Fruit fly (Drosophila melanogaster) whole organism, embryonic: ENCODE data around the gene mRpS31.

Experiments
- CG10147 ChIP-seq: fragments of 200-800 bp; sonication (Bioruptor generic); optimal IDR thresholded peaks from 2 replicates; lab custom pipeline; 2019; ENCODE audit warnings: missing biosample characterization, mild to moderate bottlenecking, missing genetic modification characterization, moderate library complexity
- CG10366 ChIP-seq: fragments of 200-800 bp; sonication (Bioruptor generic); IDR thresholded peaks from 2 replicates; pipeline ENCODE4 v1.3.6; 2022; ENCODE audit warnings: missing biosample characterization, missing genetic modification characterization
- CG11504 ChIP-seq: fragments of 200-800 bp; sonication (Bioruptor generic); optimal IDR thresholded peaks from 3 replicates; lab custom pipeline; 2019; ENCODE audit warnings: missing biosample characterization, mild to moderate bottlenecking, missing genetic modification characterization, moderate library complexity
- CG12391 ChIP-seq: fragments of 200-800 bp; sonication (Bioruptor generic); optimal IDR thresholded peaks from 3 replicates; lab custom pipeline; 2018; ENCODE audit warnings: missing biosample characterization, mild to moderate bottlenecking, missing genetic modification characterization, moderate library complexity
- CG12744 ChIP-seq: fragments of 200-800 bp; sonication (Bioruptor generic); optimal IDR thresholded peaks from 2 replicates; lab custom pipeline; 2016; ENCODE audit warnings: missing biosample characterization, missing genetic modification characterization
- CG15269 ChIP-seq: fragments of 200-800 bp; sonication (Bioruptor generic); optimal IDR thresholded peaks from 2 replicates; lab custom pipeline; 2018; ENCODE audit warnings: missing biosample characterization, mild to moderate bottlenecking, missing genetic modification characterization, moderate library complexity
- CG2116 ChIP-seq: fragments of 200-800 bp; sonication (Bioruptor generic); optimal IDR thresholded peaks from 3 replicates; lab custom pipeline; 2018; ENCODE audit warnings: missing biosample characterization, mild to moderate bottlenecking, missing genetic modification characterization
- CG3407 ChIP-seq: fragments of 200-800 bp; sonication (Bioruptor generic); optimal IDR thresholded peaks from 2 replicates; lab custom pipeline; 2018; ENCODE audit warnings: missing biosample characterization, mild to moderate bottlenecking, missing genetic modification characterization
- CG3726 ChIP-seq: fragments of 200-800 bp; sonication (Bioruptor generic); IDR thresholded peaks from 3 replicates; pipeline ENCODE4, ENCODE4 v1.3.6; 2022; ENCODE audit warnings: missing biosample characterization, missing genetic modification characterization
- CG42726 ChIP-seq: fragments of 200-800 bp; sonication (Bioruptor generic); IDR thresholded peaks from 2 replicates; pipeline ENCODE4 v1.3.6; 2022; ENCODE audit warnings: missing biosample characterization, missing genetic modification characterization; ENCODE audit not compliant: partially characterized antibody
- CG4328 ChIP-seq: fragments of 200-800 bp; sonication (Bioruptor generic); optimal IDR thresholded peaks from 3 replicates; lab custom pipeline; 2017; ENCODE audit warnings: missing biosample characterization, missing genetic modification reagents, missing genetic modification characterization
- CG4854 ChIP-seq: fragments of 200-800 bp; sonication (Bioruptor generic); optimal IDR thresholded peaks from 2 replicates; lab custom pipeline; 2016; ENCODE audit warnings: missing biosample characterization, missing genetic modification characterization, inconsistent platforms
- CG6254 ChIP-seq: fragments of 200-800 bp; sonication (Bioruptor generic); optimal IDR thresholded peaks from 3 replicates; lab custom pipeline; 2017; ENCODE audit warnings: mild to moderate bottlenecking, missing biosample characterization, missing genetic modification reagents, missing genetic modification characterization
- CG7357 ChIP-seq: fragments of 200-800 bp; sonication (Bioruptor generic); IDR thresholded peaks from 3 replicates; pipeline ENCODE4 v1.3.6; 2022; ENCODE audit warnings: missing biosample characterization, missing genetic modification characterization
- CG7987 ChIP-seq: fragments of 200-800 bp; sonication (Bioruptor generic); optimal IDR thresholded peaks from 2 replicates; lab custom pipeline; 2018; ENCODE audit warnings: missing biosample characterization, mild to moderate bottlenecking, missing genetic modification characterization, moderate library complexity
- CG8765 ChIP-seq: fragments of 200-800 bp; sonication (Bioruptor generic); IDR thresholded peaks from 2 replicates; pipeline ENCODE4 v1.3.6; 2022; ENCODE audit warnings: missing biosample characterization, missing genetic modification characterization
- CkIIα-i1 ChIP-seq: fragments of 200-800 bp; sonication (Bioruptor generic); IDR thresholded peaks from 2 replicates; pipeline ENCODE4 v1.3.6; 2022; ENCODE audit warnings: missing biosample characterization, missing genetic modification characterization
- Doc3 ChIP-seq: fragments of 200-800 bp; sonication (Bioruptor generic); IDR thresholded peaks from 3 replicates; pipeline ENCODE4 v1.3.6; 2022; ENCODE audit warnings: missing biosample characterization, missing genetic modification characterization; ENCODE audit not compliant: partially characterized antibody
- Dp ChIP-seq: fragments of 200-800 bp; sonication (Bioruptor generic); optimal IDR thresholded peaks from 2 replicates; lab custom pipeline; 2018; ENCODE audit warnings: missing biosample characterization, mild to moderate bottlenecking, missing genetic modification characterization, moderate library complexity
- Elba2 ChIP-seq: fragments of 200-800 bp; sonication (Bioruptor generic); optimal IDR thresholded peaks from 3 replicates; lab custom pipeline; 2016; ENCODE audit warnings: missing biosample characterization, missing genetic modification characterization
- Gsc ChIP-seq: fragments of 200-800 bp; sonication (Bioruptor generic); IDR thresholded peaks from 2 replicates; pipeline ENCODE4 v1.3.6; 2022; ENCODE audit warnings: missing biosample characterization, missing genetic modification characterization
- Gug ChIP-seq: fragments of 200-800 bp; sonication (Bioruptor generic); IDR thresholded peaks from 4 replicates; pipeline ENCODE4 v1.3.6; 2022; ENCODE audit warnings: missing biosample characterization, missing genetic modification characterization
- Hand ChIP-seq: fragments of 200-800 bp; sonication (Bioruptor generic); optimal IDR thresholded peaks from 2 replicates; lab custom pipeline; 2017; ENCODE audit warnings: mild to moderate bottlenecking, missing biosample characterization, missing genetic modification reagents, missing genetic modification characterization
- Hmx ChIP-seq: fragments of 200-800 bp; sonication (Bioruptor generic); optimal IDR thresholded peaks from 2 replicates; lab custom pipeline; 2016; ENCODE audit warnings: missing biosample characterization, missing genetic modification characterization
- Hr78 ChIP-seq, 2 experiments: fragments of 200-800 bp in 1 of 2; fragments of >200 bp in 1 of 2; sonication (Bioruptor generic) in 1 of 2; optimal IDR thresholded peaks; 2 replicates each; lab custom pipeline; 2017 to 2019; ENCODE audit warnings: missing biosample characterization in 2 of 2, missing genetic modification characterization in 2 of 2, mild to moderate bottlenecking in 1 of 2, moderate library complexity in 1 of 2
- Sox100B ChIP-seq: fragments of 200-800 bp; sonication (Bioruptor generic); optimal IDR thresholded peaks from 3 replicates; lab custom pipeline; 2018; ENCODE audit warnings: missing biosample characterization, mild to moderate bottlenecking, missing genetic modification characterization
- ab ChIP-seq: fragments of 200-800 bp; sonication (Bioruptor generic); optimal IDR thresholded peaks from 2 replicates; lab custom pipeline; 2016; ENCODE audit warnings: missing biosample characterization, missing genetic modification characterization
- amos ChIP-seq: fragments of 200-800 bp; sonication (Bioruptor generic); IDR thresholded peaks from 2 replicates; pipeline ENCODE4 v1.3.6; 2022; ENCODE audit warnings: missing biosample characterization, missing genetic modification characterization; ENCODE audit not compliant: partially characterized antibody
- bab2 ChIP-seq: fragments of 200-800 bp; sonication (Bioruptor generic); optimal IDR thresholded peaks from 2 replicates; lab custom pipeline; 2016; ENCODE audit warnings: missing biosample characterization, missing genetic modification characterization
- bowl ChIP-seq: fragments of 200-800 bp; sonication (Bioruptor generic); IDR thresholded peaks from 2 replicates; pipeline ENCODE4 v1.3.6; 2022; ENCODE audit warnings: missing biosample characterization, missing genetic modification characterization
- chm ChIP-seq: fragments of 200-800 bp; sonication (Bioruptor generic); IDR thresholded peaks from 2 replicates; pipeline ENCODE4 v1.3.6; 2022; ENCODE audit warnings: missing biosample characterization, missing genetic modification characterization
- cwo ChIP-seq: fragments of 200-800 bp; sonication (Bioruptor generic); optimal IDR thresholded peaks from 3 replicates; lab custom pipeline; 2017; ENCODE audit warnings: missing biosample characterization, missing genetic modification characterization, mild to moderate bottlenecking, moderate library complexity, missing genetic modification reagents
- dati ChIP-seq: fragments of 200-800 bp; sonication (Bioruptor generic); IDR thresholded peaks from 2 replicates; pipeline ENCODE4 v1.3.6; 2022; ENCODE audit warnings: missing biosample characterization, missing genetic modification characterization
- gt ChIP-seq: fragments of 200-800 bp; sonication (Bioruptor generic); IDR thresholded peaks from 2 replicates; pipeline ENCODE4 v1.3.6; 2022; ENCODE audit warnings: missing biosample characterization, missing genetic modification characterization
- hb ChIP-seq: fragments of 200-800 bp; sonication (Bioruptor generic); IDR thresholded peaks from 3 replicates; pipeline ENCODE4 v1.3.6; 2022; ENCODE audit warnings: missing biosample characterization, missing genetic modification characterization; ENCODE audit not compliant: partially characterized antibody
- her ChIP-seq: fragments of 200-800 bp; sonication (Bioruptor generic); optimal IDR thresholded peaks from 2 replicates; lab custom pipeline; 2016; ENCODE audit warnings: missing biosample characterization, missing genetic modification characterization
- jumu ChIP-seq: fragments of 200-800 bp; sonication (Bioruptor generic); optimal IDR thresholded peaks from 3 replicates; lab custom pipeline; 2016; ENCODE audit warnings: missing biosample characterization, missing genetic modification characterization
- kni ChIP-seq: fragments of 200-800 bp; sonication (Bioruptor generic); optimal IDR thresholded peaks from 3 replicates; lab custom pipeline; 2017; ENCODE audit warnings: mild to moderate bottlenecking, missing biosample characterization, missing genetic modification reagents, missing genetic modification characterization
- lov ChIP-seq, 2 experiments: fragments of 200-800 bp in 1 of 2; fragments of >200 bp in 1 of 2; sonication (Bioruptor generic) in 1 of 2; IDR thresholded peaks in 1 of 2; optimal IDR thresholded peaks in 1 of 2; 2 replicates in 1 of 2; 3 replicates in 1 of 2; pipeline versions ENCODE4 v1.3.6 to Lab custom; 2017 to 2022; ENCODE audit warnings: missing biosample characterization in 1 of 2, missing genetic modification characterization in 1 of 2
- nerfin-2 ChIP-seq: fragments of 200-800 bp; sonication (Bioruptor generic); IDR thresholded peaks from 2 replicates; pipeline ENCODE4 v1.3.6; 2022; ENCODE audit warnings: missing biosample characterization, missing genetic modification characterization; ENCODE audit not compliant: partially characterized antibody
- oc ChIP-seq: fragments of 200-800 bp; sonication (Bioruptor generic); optimal IDR thresholded peaks from 2 replicates; lab custom pipeline; 2018; ENCODE audit warnings: missing biosample characterization, mild to moderate bottlenecking, missing genetic modification characterization, moderate library complexity
- pfk ChIP-seq: fragments of 200-800 bp; sonication (Bioruptor generic); optimal IDR thresholded peaks from 2 replicates; lab custom pipeline; 2018; ENCODE audit warnings: missing biosample characterization, mild to moderate bottlenecking, missing genetic modification characterization, moderate library complexity
- run ChIP-seq: fragments of 200-800 bp; sonication (Bioruptor generic); optimal IDR thresholded peaks from 3 replicates; lab custom pipeline; 2018; ENCODE audit warnings: missing biosample characterization, mild to moderate bottlenecking, missing genetic modification characterization
- scrt ChIP-seq: fragments of 200-800 bp; sonication (Bioruptor generic); optimal IDR thresholded peaks from 2 replicates; lab custom pipeline; 2018; ENCODE audit warnings: missing biosample characterization, mild to moderate bottlenecking, missing genetic modification characterization, moderate library complexity
- sens ChIP-seq: fragments of 200-800 bp; sonication (Bioruptor generic); peaks from one replicate; lab custom pipeline; 2016; ENCODE audit warnings: missing biosample characterization, missing genetic modification characterization
- sna ChIP-seq: fragments of 200-800 bp; sonication (Bioruptor generic); IDR thresholded peaks from 2 replicates; pipeline ENCODE4 v1.3.6; 2022; ENCODE audit warnings: missing biosample characterization, missing genetic modification characterization; ENCODE audit not compliant: partially characterized antibody
- tll ChIP-seq, 2 experiments: fragments of 200-800 bp in 1 of 2; fragments of >200 bp in 1 of 2; sonication (Bioruptor generic) in 1 of 2; optimal IDR thresholded peaks; 2 replicates each; lab custom pipeline; 2017 to 2019; ENCODE audit warnings: missing biosample characterization in 2 of 2, missing genetic modification characterization in 2 of 2, mild to moderate bottlenecking in 1 of 2, moderate library complexity in 1 of 2

mRpS31 gene

DNA sequence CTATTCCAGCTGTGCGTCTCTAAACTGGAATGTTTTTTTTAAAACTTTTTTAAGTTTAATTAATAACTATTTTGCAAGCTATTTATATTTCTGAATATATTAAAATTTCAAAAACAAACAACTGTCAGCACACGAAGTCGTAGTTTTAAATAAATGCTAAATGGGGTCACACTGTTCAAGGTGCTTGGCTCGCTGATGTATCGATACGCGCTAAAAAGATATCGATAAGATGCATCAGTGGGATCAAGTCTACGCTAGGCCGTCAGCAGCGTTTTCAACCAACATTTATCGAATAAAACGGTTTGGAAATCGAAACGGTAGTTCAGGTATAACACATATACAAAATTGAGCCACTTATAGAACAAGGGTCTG lies 45.9 kb downstream of the mRpS31 start, which contains the start of gene Diap1 (continued):
- no peak for TF ChIP-seq kni (GFP tag; lab: Kevin White, UChicago)

DNA sequence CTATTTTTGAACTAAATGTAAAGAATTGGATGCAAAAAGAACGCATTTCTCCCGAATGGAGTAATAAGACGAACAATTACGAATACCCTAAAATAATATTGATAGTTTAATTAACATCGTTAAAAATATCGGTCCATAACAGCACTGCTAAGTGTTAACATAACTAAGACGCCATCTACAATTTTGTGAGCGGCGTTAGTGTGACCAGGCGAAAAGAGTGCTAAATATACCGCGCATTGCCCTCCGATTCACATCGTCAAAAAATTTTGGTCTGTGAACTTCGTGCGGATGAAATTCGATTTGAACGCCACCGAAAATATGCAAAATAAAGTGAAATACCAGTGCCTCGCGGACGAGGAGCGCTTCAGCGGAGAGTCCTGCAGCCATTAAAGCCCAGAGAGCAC lies 46.7 kb downstream of the mRpS31 start, which contains the start of gene Mbs:
Gene Mbs, plus strand, starts transcription at position 241 of the 404 bp plus-strand sequence.
- TF ChIP-seq CG4328 (peak; percentile 23), CG10147 (GFP tag; lab: Kevin White, UChicago) (peak; percentile 9), Sox100B (GFP tag; lab: Kevin White, UChicago) (no peak), ab (GFP tag; lab: Kevin White, UChicago) (no peak), bab2 (no peak), Doc3 (peak; percentile 37; the same call in 2 of the 3 replicates), cwo (GFP tag; lab: Kevin White, UChicago) (no peak), CG42726 (GFP tag; lab: Robert Waterston, UW) (peak; percentile 54; the same call in 1 of the 2 replicates), gt (GFP tag; lab: Robert Waterston, UW) (no peak), dati (GFP tag; lab: Robert Waterston, UW) (no peak), CG15269 (tag; lab: Kevin White, UChicago) (peak; percentile 10), CG7987 (GFP tag; lab: Kevin White, UChicago) (peak; percentile 46), CG4854 (GFP tag; lab: Kevin White, UChicago) (no peak), jumu (no peak), CG10366 (GFP tag; lab: Robert Waterston, UW) (no peak; the same call in 1 of the 2 replicates), run (peak; percentile 6), CG8765 (GFP tag; lab: Robert Waterston, UW) (no peak), Dp (no peak), scrt (GFP tag; lab: Kevin White, UChicago) (no peak), hb (peak; percentile 51; the same call in 2 of the 3 replicates), CG12391 (tag; lab: Kevin White, UChicago) (peak; percentile 45), CG12744 (GFP tag; lab: Kevin White, UChicago) (no peak), CG2116 (no peak), oc (no peak), CG3407 (GFP tag; lab: Kevin White, UChicago) (no peak), Elba2 (no peak), Gsc (GFP tag; lab: Robert Waterston, UW) (no peak), Hr78 (GFP tag; optimal IDR thresholded peaks at IDR 0.05; lab: Kevin White, UChicago) (no peak), sna (GFP tag; lab: Robert Waterston, UW) (no peak; the same call in 1 of the 2 replicates), Hmx (GFP tag; lab: Kevin White, UChicago) (no peak), CG11504 (peak; percentile 6), chm (GFP tag; lab: Robert Waterston, UW) (no peak), CG7357 (no peak), bowl (GFP tag; lab: Robert Waterston, UW) (no peak), CkIIα-i1 (GFP tag; lab: Robert Waterston, UW) (no peak), nerfin-2 (GFP tag; lab: Robert Waterston, UW) (0 out of 2 replicates have a peak, but pooled peaks have one; percentile 7), pfk (GFP tag; lab: Kevin White, UChicago) (peak; percentile 32), lov (optimal IDR thresholded peaks at IDR 0.05; lab: Kevin White, UChicago) (no peak), lov (GFP tag; IDR thresholded peaks at IDR 0.05; lab: Robert Waterston, UW) (no peak), amos (peak; percentile 77), sens (GFP tag; lab: Kevin White, UChicago) (peak; percentile 80), CG6254 (GFP tag; lab: Kevin White, UChicago) (no peak), tll (GFP tag; optimal IDR thresholded peaks at IDR 0.05; lab: Kevin White, UChicago) (no peak), CG3726 (GFP tag; lab: Robert Waterston, UW) (no peak), Gug (no peak), Hand (GFP tag; lab: Kevin White, UChicago) (no peak), her (no peak)
